Fruit fly (Drosophila melanogaster): ENCODE data around the gene CG14630.

Gene CG14630

dm6 chrX:1052684-1053389 is 21.5 kb downstream of the CG14630 start (continued):
- TF ChIP-seq br (GFP tag; optimal IDR thresholded peaks at IDR 0.05): peak; percentile 69
- TF ChIP-seq Hr78 (GFP tag; optimal IDR thresholded peaks at IDR 0.05): no peak
- TF ChIP-seq Hnf4 (GFP tag; optimal IDR thresholded peaks at IDR 0.05): peak; percentile 68
- no peak for TF ChIP-seq sv (GFP tag; optimal IDR thresholded peaks at IDR 0.05)

DNA sequence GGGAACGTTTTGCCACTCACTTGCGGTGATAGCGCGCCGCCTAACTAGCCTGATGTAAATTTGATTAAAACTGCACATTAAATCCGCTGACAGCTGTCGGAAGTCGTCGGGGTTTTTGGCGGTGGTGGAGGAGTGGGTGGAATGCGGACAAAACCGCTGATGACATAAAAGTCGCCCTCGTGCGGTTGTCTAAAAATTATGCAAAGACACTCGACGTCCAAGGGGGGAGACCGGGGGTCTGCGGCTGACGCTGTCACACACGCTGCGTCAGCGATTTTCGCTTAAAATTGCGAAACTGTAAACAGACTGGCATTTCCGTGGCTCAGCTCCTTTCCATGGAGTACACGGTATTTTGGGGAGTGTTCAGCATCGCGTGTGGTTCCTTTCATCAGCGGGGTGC is 25.0 kb downstream of the CG14630 start:
- no peak for TF ChIP-seq fru (GFP tag; optimal IDR thresholded peaks at IDR 0.05)
- TF ChIP-seq brk (GFP tag; optimal IDR thresholded peaks at IDR 0.05): no peak
- TF ChIP-seq Jra (GFP tag; optimal IDR thresholded peaks at IDR 0.05): no peak
- TF ChIP-seq dsf (GFP tag; optimal IDR thresholded peaks at IDR 0.05; ENCODE audit: borderline replicate concordance): no peak
- no peak for TF ChIP-seq sv (GFP tag; optimal IDR thresholded peaks at IDR 0.05)
- TF ChIP-seq usp (GFP tag; optimal IDR thresholded peaks at IDR 0.05): no peak

DNA sequence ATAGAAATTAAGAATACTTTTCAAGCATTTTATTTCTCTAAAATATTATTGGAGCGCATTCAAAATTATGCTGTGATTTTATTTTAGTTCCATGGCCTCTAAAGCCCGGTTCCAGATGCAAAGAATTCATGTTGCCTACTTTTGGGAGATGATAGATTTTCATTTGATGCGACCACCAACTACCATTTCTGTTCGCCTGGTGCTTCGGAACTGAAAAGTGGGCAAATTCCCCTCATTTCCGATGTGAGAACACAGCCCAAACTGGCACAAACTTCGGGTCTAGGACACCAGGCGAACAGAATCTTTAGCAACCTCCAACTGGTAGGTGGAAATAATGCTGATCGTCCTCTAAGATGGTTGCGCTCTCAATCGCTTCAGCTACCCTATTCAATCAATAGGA is 31.8 kb downstream of the CG14630 start:
- TF ChIP-seq Myc (optimal IDR thresholded peaks at IDR 0.05) (no peak), br (GFP tag; optimal IDR thresholded peaks at IDR 0.05) (no peak), jim (GFP tag; optimal IDR thresholded peaks at IDR 0.05) (no peak), fru (GFP tag; optimal IDR thresholded peaks at IDR 0.05) (no peak), pan (optimal IDR thresholded peaks at IDR 0.05) (no peak), dsf (GFP tag; optimal IDR thresholded peaks at IDR 0.05; ENCODE audit: borderline replicate concordance) (no peak), CG32264 (GFP tag; optimal IDR thresholded peaks at IDR 0.05) (no peak), N (GFP tag; optimal IDR thresholded peaks at IDR 0.05) (no peak), Vsx2 (GFP tag; optimal IDR thresholded peaks at IDR 0.05; ENCODE audit: partially characterized antibody) (no peak), Rel (GFP tag; optimal IDR thresholded peaks at IDR 0.05) (no peak), Rel (tag; optimal IDR thresholded peaks at IDR 0.05) (no peak), Abd-B (GFP tag; optimal IDR thresholded peaks at IDR 0.05) (no peak), Hr78 (GFP tag; optimal IDR thresholded peaks at IDR 0.05) (no peak)

DNA sequence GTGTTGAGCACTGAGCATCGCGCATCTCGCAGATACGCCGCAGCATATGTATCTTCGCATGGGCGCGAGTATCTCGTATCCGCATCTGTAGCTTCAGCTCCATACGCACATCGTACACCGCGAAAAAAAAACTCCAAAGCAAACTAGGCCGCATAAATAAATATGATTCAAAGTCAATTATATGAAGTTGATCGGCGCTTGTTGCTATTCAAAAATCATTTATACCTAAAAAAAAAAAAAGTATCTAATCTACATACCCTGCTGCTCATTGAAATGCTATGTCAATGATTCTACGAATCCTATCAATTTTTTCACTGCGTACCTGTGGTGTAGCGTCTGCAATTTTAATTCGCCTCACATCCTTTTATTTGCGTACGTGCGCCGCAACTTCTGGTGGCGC is 49.4 kb downstream of the CG14630 start:
- TF ChIP-seq Abd-B (GFP tag; optimal IDR thresholded peaks at IDR 0.05) (no peak), h (GFP tag; optimal IDR thresholded peaks at IDR 0.05) (no peak), brk (GFP tag; optimal IDR thresholded peaks at IDR 0.05) (no peak), Myc (optimal IDR thresholded peaks at IDR 0.05) (no peak), Rel (GFP tag; optimal IDR thresholded peaks at IDR 0.05) (no peak), Rel (tag; optimal IDR thresholded peaks at IDR 0.05) (no peak), br (GFP tag; optimal IDR thresholded peaks at IDR 0.05) (peak; percentile 11), Vsx2 (GFP tag; optimal IDR thresholded peaks at IDR 0.05; ENCODE audit: partially characterized antibody) (no peak), jim (GFP tag; optimal IDR thresholded peaks at IDR 0.05) (no peak), Hr78 (GFP tag; optimal IDR thresholded peaks at IDR 0.05) (no peak), Dfd (GFP tag; optimal IDR thresholded peaks at IDR 0.05) (no peak), foxo (GFP tag; optimal IDR thresholded peaks at IDR 0.05) (peak in 1 of 2 experiments; percentile 4), fru (GFP tag; optimal IDR thresholded peaks at IDR 0.05) (peak; percentile 13), N (GFP tag; optimal IDR thresholded peaks at IDR 0.05) (no peak), OdsH (GFP tag; optimal IDR thresholded peaks at IDR 0.05) (no peak), ey (GFP tag; optimal IDR thresholded peaks at IDR 0.05) (no peak), CrebA (GFP tag; optimal IDR thresholded peaks at IDR 0.05; ENCODE audit: borderline replicate concordance) (no peak), rgr (GFP tag; optimal IDR thresholded peaks at IDR 0.05) (peak; percentile 0), CG32264 (GFP tag; optimal IDR thresholded peaks at IDR 0.05) (no peak), dsf (GFP tag; optimal IDR thresholded peaks at IDR 0.05; ENCODE audit: borderline replicate concordance) (no peak), lola (GFP tag; optimal IDR thresholded peaks at IDR 0.05) (no peak), Hnf4 (GFP tag; optimal IDR thresholded peaks at IDR 0.05) (no peak), Dif (GFP tag; optimal IDR thresholded peaks at IDR 0.05; ENCODE audit: partially characterized antibody) (no peak), pan (optimal IDR thresholded peaks at IDR 0.05) (no peak), Sp1 (GFP tag; optimal IDR thresholded peaks at IDR 0.05) (no peak), usp (GFP tag; optimal IDR thresholded peaks at IDR 0.05) (no peak), dl (GFP tag; optimal IDR thresholded peaks at IDR 0.05; ENCODE audit: insufficient read depth in 1 of 2, partially characterized antibody in 2 of 2) (no peak)

DNA sequence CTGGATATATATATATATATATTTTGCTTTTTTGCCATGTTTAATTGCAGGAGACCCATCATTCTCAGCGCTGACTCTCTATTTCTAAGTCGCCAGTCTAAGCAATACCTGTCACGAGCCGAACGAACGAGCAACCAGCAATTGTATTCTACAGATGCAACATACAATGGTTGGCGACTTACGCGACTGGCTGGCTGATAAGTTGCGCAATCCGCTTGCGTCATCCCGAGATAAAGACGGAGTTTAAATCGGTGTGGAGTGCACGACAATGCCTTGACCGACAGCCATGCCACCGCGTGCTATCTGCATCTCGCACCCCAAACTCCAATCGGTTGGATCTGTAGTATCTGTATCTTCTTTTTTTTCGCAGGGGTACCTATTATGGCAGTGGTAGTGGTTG is 51.1 kb downstream of the CG14630 start:
- TF ChIP-seq CG9705 (GFP tag; optimal IDR thresholded peaks at IDR 0.05): no peak
- TF ChIP-seq fru (GFP tag; optimal IDR thresholded peaks at IDR 0.05): no peak
- no peak for TF ChIP-seq foxo (GFP tag; optimal IDR thresholded peaks at IDR 0.05)
- TF ChIP-seq dmrt93B (GFP tag; optimal IDR thresholded peaks at IDR 0.05): no peak
- no peak for TF ChIP-seq Dif (GFP tag; optimal IDR thresholded peaks at IDR 0.05; ENCODE audit: partially characterized antibody)
- TF ChIP-seq psq (GFP tag; optimal IDR thresholded peaks at IDR 0.05): no peak
